Worm (Caenorhabditis elegans): ENCODE results near the gene K10D11.7.
A peak's percentile ranks its signal among the peaks of the same experiment; 100 is the strongest.

DNA sequence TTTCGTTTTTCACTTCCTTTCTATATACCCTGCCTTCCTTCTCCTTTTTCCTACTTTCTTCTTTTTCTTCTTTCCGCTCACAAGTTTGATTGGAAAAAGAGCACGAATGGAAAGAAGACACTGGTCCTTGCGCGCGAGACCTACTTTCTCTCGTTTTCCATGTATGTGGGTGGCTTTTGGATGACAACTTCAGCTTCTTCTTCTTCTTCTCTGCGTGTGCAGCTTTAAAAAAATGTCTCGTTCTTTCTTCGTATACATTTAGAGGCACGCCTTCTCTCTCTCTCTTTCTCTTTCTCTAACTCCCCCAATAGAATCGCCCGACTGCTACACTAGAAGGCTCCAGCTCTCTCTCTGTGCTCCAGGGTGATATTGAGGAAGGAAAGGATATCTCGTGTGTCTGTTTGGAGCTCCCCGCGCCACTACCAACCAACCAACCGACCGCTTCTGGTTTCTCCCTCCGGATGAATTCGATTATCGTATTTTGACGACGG lies 30.1 kb upstream of the K10D11.7 start:
- no peak for TF ChIP-seq nhr-76 (tag; optimal IDR thresholded peaks at IDR 0.05)
- no peak for TF ChIP-seq hlh-1 (tag; optimal IDR thresholded peaks at IDR 0.05)
- TF ChIP-seq nhr-12 (tag; optimal IDR thresholded peaks at IDR 0.05), result no peak
- TF ChIP-seq lin-13 (tag; optimal IDR thresholded peaks at IDR 0.05), result no peak
- no peak for TF ChIP-seq pha-4 (tag; optimal IDR thresholded peaks at IDR 0.05)
- TF ChIP-seq ceh-83 (GFP tag; optimal IDR thresholded peaks at IDR 0.05), result no peak
- no peak for TF ChIP-seq zip-8 (tag; optimal IDR thresholded peaks at IDR 0.05)
- TF ChIP-seq mep-1 (tag; optimal IDR thresholded peaks at IDR 0.05), result no peak
- TF ChIP-seq ham-2 (GFP tag; optimal IDR thresholded peaks at IDR 0.05), result no peak
- no peak for TF ChIP-seq nhr-2 (tag; optimal IDR thresholded peaks at IDR 0.05)
- TF ChIP-seq unc-62 (GFP tag; optimal IDR thresholded peaks at IDR 0.05), result no peak
- TF ChIP-seq elt-1 (tag; optimal IDR thresholded peaks at IDR 0.05; ENCODE audit: borderline replicate concordance, insufficient read depth), result no peak
- peak; percentile 89 for TF ChIP-seq ces-1 (GFP tag; optimal IDR thresholded peaks at IDR 0.05)
- TF ChIP-seq blmp-1 (tag; optimal IDR thresholded peaks at IDR 0.05), result no peak

All from whole organism, mixed stage, embryonic.